Fruit fly (Drosophila melanogaster) whole organism, prepupa: Measurements from ENCODE around the gene Lam.

ENCODE experiments used
- Blimp-1 ChIP-seq: fragments of 200-800 bp; sonication (Bioruptor generic); optimal IDR thresholded peaks from 3 replicates; lab custom pipeline; 2017; ENCODE audit warnings: missing biosample characterization, missing genetic modification characterization, mild to moderate bottlenecking, moderate library complexity, missing genetic modification reagents
- CG11762 ChIP-seq: fragments of 200-800 bp; sonication (Bioruptor generic); optimal IDR thresholded peaks from 3 replicates; lab custom pipeline; 2016; ENCODE audit warnings: missing biosample characterization, missing genetic modification characterization; ENCODE audit not compliant: insufficient read depth
- CG11902 ChIP-seq: fragments of 200-800 bp; sonication (Bioruptor generic); optimal IDR thresholded peaks from 3 replicates; lab custom pipeline; 2016; ENCODE audit warnings: missing biosample characterization, missing genetic modification characterization
- CG15336 ChIP-seq: fragments of 200-800 bp; sonication (Bioruptor generic); IDR thresholded peaks from 2 replicates; pipeline ENCODE4 v1.3.6; 2022; ENCODE audit warnings: missing biosample characterization, missing genetic modification characterization
- CG1621 ChIP-seq: fragments of 200-800 bp; sonication (Bioruptor generic); optimal IDR thresholded peaks from 3 replicates; lab custom pipeline; 2018; ENCODE audit warnings: missing biosample characterization, mild to moderate bottlenecking, missing genetic modification characterization
- CG16779 ChIP-seq: fragments of 200-800 bp; sonication (Bioruptor generic); optimal IDR thresholded peaks from 3 replicates; lab custom pipeline; 2017; ENCODE audit warnings: missing biosample characterization, mild to moderate bottlenecking, missing genetic modification characterization
- CG3032 ChIP-seq: fragments of 200-800 bp; optimal IDR thresholded peaks from 2 replicates; lab custom pipeline; 2019; ENCODE audit warnings: missing biosample characterization, mild to moderate bottlenecking, missing genetic modification characterization, moderate library complexity
- CG31627 ChIP-seq: fragments of 200-800 bp; sonication (Bioruptor generic); optimal IDR thresholded peaks from 3 replicates; lab custom pipeline; 2016; ENCODE audit warnings: missing biosample characterization, missing genetic modification characterization
- CG32006 ChIP-seq: fragments of 200-800 bp; sonication (Bioruptor generic); optimal IDR thresholded peaks from 3 replicates; lab custom pipeline; 2017; ENCODE audit warnings: missing biosample characterization, mild to moderate bottlenecking, missing genetic modification characterization
- CG34406 ChIP-seq: fragments of 200-800 bp; sonication (Bioruptor generic); optimal IDR thresholded peaks from 3 replicates; lab custom pipeline; 2016; ENCODE audit warnings: missing biosample characterization, missing genetic modification characterization
- CG3919 ChIP-seq: fragments of 200-800 bp; sonication (Bioruptor generic); optimal IDR thresholded peaks from 3 replicates; lab custom pipeline; 2016; ENCODE audit warnings: missing biosample characterization, missing genetic modification characterization
- CG4318 ChIP-seq: fragments of 200-800 bp; sonication (Bioruptor generic); optimal IDR thresholded peaks from 3 replicates; lab custom pipeline; 2017; ENCODE audit warnings: missing biosample characterization, mild to moderate bottlenecking, missing genetic modification characterization
- CG6163 ChIP-seq: fragments of 200-800 bp; sonication (Bioruptor generic); IDR thresholded peaks from 3 replicates; pipeline ENCODE4 v1.3.6; 2022; ENCODE audit warnings: missing biosample characterization, missing genetic modification characterization
- CG6276 ChIP-seq: fragments of 200-800 bp; sonication (Bioruptor generic); optimal IDR thresholded peaks from 2 replicates; lab custom pipeline; 2017; ENCODE audit warnings: missing biosample characterization, mild to moderate bottlenecking, missing genetic modification characterization
- CG6808 ChIP-seq: fragments of 200-800 bp; sonication (Bioruptor generic); optimal IDR thresholded peaks from 3 replicates; lab custom pipeline; 2017; ENCODE audit warnings: missing biosample characterization, missing genetic modification characterization, mild to moderate bottlenecking, moderate library complexity, missing genetic modification reagents
- CG6854 ChIP-seq: fragments of 200-800 bp; sonication (Bioruptor generic); optimal IDR thresholded peaks from 2 replicates; lab custom pipeline; 2017; ENCODE audit warnings: missing biosample characterization, mild to moderate bottlenecking, missing genetic modification characterization
- CG7368 ChIP-seq: fragments of 200-800 bp; sonication (Bioruptor generic); optimal IDR thresholded peaks from 3 replicates; lab custom pipeline; 2016; ENCODE audit warnings: missing biosample characterization, missing genetic modification characterization
- CG8119 ChIP-seq: fragments of 200-800 bp; sonication (Bioruptor generic); IDR thresholded peaks from 3 replicates; pipeline ENCODE4 v1.3.6; 2022; ENCODE audit warnings: missing biosample characterization, missing genetic modification characterization
- CG8319 ChIP-seq: fragments of 200-800 bp; sonication (Bioruptor generic); optimal IDR thresholded peaks from 3 replicates; lab custom pipeline; 2016; ENCODE audit warnings: missing biosample characterization, missing genetic modification characterization
- CG9139 ChIP-seq: fragments of 200-800 bp; sonication (Bioruptor generic); optimal IDR thresholded peaks from 3 replicates; lab custom pipeline; 2017; ENCODE audit warnings: missing biosample characterization, mild to moderate bottlenecking, missing genetic modification characterization
- Eip75B ChIP-seq: fragments of 200-800 bp; sonication (Bioruptor generic); optimal IDR thresholded peaks from 3 replicates; lab custom pipeline; 2016; ENCODE audit warnings: missing biosample characterization, missing genetic modification characterization
- Eip78C ChIP-seq: fragments of 200-800 bp; sonication (Bioruptor generic); peaks from one replicate; lab custom pipeline; 2016; ENCODE audit warnings: missing biosample characterization, missing genetic modification characterization
- Eip93F ChIP-seq: fragments of 200-800 bp; sonication (Bioruptor generic); optimal IDR thresholded peaks from 2 replicates; lab custom pipeline; 2016; ENCODE audit warnings: missing biosample characterization, mild to moderate bottlenecking, missing genetic modification characterization
- Ets21C ChIP-seq: fragments of 200-800 bp; sonication (Bioruptor generic); optimal IDR thresholded peaks from 3 replicates; lab custom pipeline; 2016; ENCODE audit warnings: missing biosample characterization, missing genetic modification characterization
- Ets96B ChIP-seq: fragments of 200-800 bp; optimal IDR thresholded peaks from 2 replicates; lab custom pipeline; 2019; ENCODE audit warnings: missing biosample characterization, mild to moderate bottlenecking, missing genetic modification characterization, moderate library complexity
- Gug ChIP-seq: fragments of 200-800 bp; sonication (Bioruptor generic); IDR thresholded peaks from 2 replicates; pipeline ENCODE4 v1.3.6; 2022; ENCODE audit warnings: missing biosample characterization, missing genetic modification characterization
- Hr38 ChIP-seq: sonication (Bioruptor generic); optimal IDR thresholded peaks from 2 replicates; lab custom pipeline; 2016; ENCODE audit warnings: missing biosample characterization, missing genetic modification characterization
- Hr39 ChIP-seq: fragments of 200-800 bp; sonication (Bioruptor generic); optimal IDR thresholded peaks from 2 replicates; lab custom pipeline; 2016; ENCODE audit warnings: missing biosample characterization, missing genetic modification characterization
- Lpt ChIP-seq: fragments of 200-800 bp; sonication (Bioruptor generic); optimal IDR thresholded peaks from 3 replicates; lab custom pipeline; 2016; ENCODE audit warnings: missing biosample characterization, missing genetic modification characterization
- Met ChIP-seq: fragments of 200-800 bp; sonication (Bioruptor generic); optimal IDR thresholded peaks from 3 replicates; lab custom pipeline; 2016; ENCODE audit warnings: missing biosample characterization, missing genetic modification characterization
- OdsH ChIP-seq: fragments of 200-800 bp; sonication (Bioruptor generic); optimal IDR thresholded peaks from 3 replicates; lab custom pipeline; 2016; ENCODE audit warnings: missing biosample characterization, missing genetic modification characterization
- Smox ChIP-seq: fragments of 200-800 bp; sonication (Bioruptor generic); optimal IDR thresholded peaks from 3 replicates; lab custom pipeline; 2016; ENCODE audit warnings: missing biosample characterization, missing genetic modification characterization
- Sox102F ChIP-seq: fragments of 200-800 bp; sonication (Bioruptor generic); optimal IDR thresholded peaks from 2 replicates; lab custom pipeline; 2016; ENCODE audit warnings: missing biosample characterization, mild to moderate bottlenecking, missing genetic modification characterization
- Sox14 ChIP-seq: fragments of 200-800 bp; sonication (Bioruptor generic); optimal IDR thresholded peaks from 3 replicates; lab custom pipeline; 2016; ENCODE audit warnings: missing biosample characterization, missing genetic modification characterization
- Sox15 ChIP-seq: fragments of 200-800 bp; sonication (Bioruptor generic); optimal IDR thresholded peaks from 3 replicates; lab custom pipeline; 2016; ENCODE audit warnings: missing biosample characterization, missing genetic modification characterization
- acj6 ChIP-seq: fragments of 200-800 bp; sonication (Bioruptor generic); optimal IDR thresholded peaks from 3 replicates; lab custom pipeline; 2016; ENCODE audit warnings: missing biosample characterization, missing genetic modification characterization
- cyc ChIP-seq: fragments of 200-800 bp; sonication (Bioruptor generic); optimal IDR thresholded peaks from 3 replicates; lab custom pipeline; 2016; ENCODE audit warnings: missing biosample characterization, missing genetic modification characterization
- dac ChIP-seq: fragments of 200-800 bp; sonication (Bioruptor generic); optimal IDR thresholded peaks from 2 replicates; lab custom pipeline; 2017; ENCODE audit warnings: missing biosample characterization, mild to moderate bottlenecking, missing genetic modification characterization
- eg ChIP-seq: fragments of 200-800 bp; sonication (Bioruptor generic); IDR thresholded peaks from 3 replicates; pipeline ENCODE4 v1.3.6; 2022; ENCODE audit warnings: missing biosample characterization, missing genetic modification characterization
- esn ChIP-seq: fragments of 200-800 bp; sonication (Bioruptor generic); optimal IDR thresholded peaks from 2 replicates; lab custom pipeline; 2016; ENCODE audit warnings: missing biosample characterization, mild to moderate bottlenecking, missing genetic modification characterization, moderate library complexity
- fd59A ChIP-seq: fragments of 200-800 bp; sonication (Bioruptor generic); optimal IDR thresholded peaks from 2 replicates; lab custom pipeline; 2017; ENCODE audit warnings: missing biosample characterization, mild to moderate bottlenecking, missing genetic modification characterization, missing genetic modification reagents
- fd85E ChIP-seq: fragments of 200-800 bp; sonication (Bioruptor generic); optimal IDR thresholded peaks from 3 replicates; lab custom pipeline; 2016; ENCODE audit warnings: missing biosample characterization, missing genetic modification characterization
- net ChIP-seq: fragments of 200-800 bp; sonication (Bioruptor generic); optimal IDR thresholded peaks from 3 replicates; lab custom pipeline; 2016; ENCODE audit warnings: missing biosample characterization, missing genetic modification characterization
- salr ChIP-seq, 2 experiments: fragments of 200-800 bp; sonication (Bioruptor generic); optimal IDR thresholded peaks; 3 replicates each; lab custom pipeline; 2016 to 2018; ENCODE audit warnings: missing biosample characterization in 2 of 2, missing genetic modification characterization in 2 of 2, mild to moderate bottlenecking in 1 of 2
- ss ChIP-seq, 2 experiments: fragments of 200-800 bp; sonication (Bioruptor generic); optimal IDR thresholded peaks; 2 replicates in 1 of 2; 3 replicates in 1 of 2; lab custom pipeline; 2017 to 2018; ENCODE audit warnings: mild to moderate bottlenecking in 2 of 2, missing biosample characterization in 2 of 2, missing genetic modification characterization in 2 of 2, moderate library complexity in 1 of 2
- svp ChIP-seq: fragments of 200-800 bp; sonication (Bioruptor generic); peaks from one replicate; lab custom pipeline; 2016; ENCODE audit warnings: missing biosample characterization, missing genetic modification characterization
- topi ChIP-seq: fragments of 200-800 bp; sonication (Bioruptor generic); optimal IDR thresholded peaks from 3 replicates; lab custom pipeline; 2016; ENCODE audit warnings: missing biosample characterization, missing genetic modification characterization
- vri ChIP-seq: fragments of 200-800 bp; sonication (Bioruptor generic); optimal IDR thresholded peaks from 3 replicates; lab custom pipeline; 2016; ENCODE audit warnings: missing biosample characterization, mild to moderate bottlenecking, missing genetic modification characterization

Gene Lam

dm6 chr2L:5541935-5542685 is at the start of gene Lam, which contains the start of gene Hel25E:
TSS of gene Lam (plus strand) at chr2L:5542480.
TSS of gene Hel25E (minus strand) at chr2L:5542314.
- TF ChIP-seq CG15336 (0 out of 2 replicates have a peak, but pooled peaks have one; percentile 9), CG3032 (tag; lab: Kevin White, UChicago) (peak; percentile 10), Lpt (GFP tag; lab: Kevin White, UChicago) (no peak)

DNA sequence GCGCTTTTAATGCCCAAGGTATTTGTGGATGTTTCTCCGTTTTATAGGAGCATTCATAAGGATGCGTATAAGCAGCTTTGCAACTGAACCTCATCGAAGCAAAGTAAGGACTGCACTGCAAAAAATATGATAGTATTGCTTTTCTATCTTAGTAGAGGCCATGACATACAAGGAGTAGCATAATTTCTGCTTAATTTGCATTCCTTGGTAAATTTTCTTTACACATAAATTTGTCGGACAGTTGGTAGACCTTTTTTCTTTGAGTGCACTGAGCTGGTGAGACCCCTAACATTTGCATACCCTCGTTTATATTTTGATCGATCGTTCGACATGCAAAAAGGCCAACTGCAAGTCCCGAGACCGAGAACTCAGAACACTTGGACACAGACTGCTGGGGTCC is 49.4 kb upstream of the Lam start:
- TF ChIP-seq ss (GFP tag; optimal IDR thresholded peaks at IDR 0.05; lab: Kevin White, UChicago) (peak; percentile 37 to 53), CG11902 (GFP tag; lab: Kevin White, UChicago) (peak; percentile 41), CG4318 (GFP tag; lab: Kevin White, UChicago) (no peak), Gug (GFP tag; lab: Robert Waterston, UW) (no peak), topi (GFP tag; lab: Kevin White, UChicago) (peak; percentile 82), CG8319 (GFP tag; lab: Kevin White, UChicago) (peak; percentile 34), Eip75B (GFP tag; lab: Kevin White, UChicago) (peak; percentile 70), svp (GFP tag; lab: Kevin White, UChicago) (peak; percentile 93), esn (GFP tag; lab: Kevin White, UChicago) (peak; percentile 90), CG1621 (tag; lab: Kevin White, UChicago) (peak; percentile 54), Ets21C (GFP tag; lab: Kevin White, UChicago) (peak; percentile 73), cyc (GFP tag; lab: Kevin White, UChicago) (peak; percentile 84), CG6276 (GFP tag; lab: Kevin White, UChicago) (no peak), Hr38 (GFP tag; lab: Kevin White, UChicago) (no peak), CG15336 (no peak), CG6808 (GFP tag; lab: Kevin White, UChicago) (peak; percentile 21), CG32006 (GFP tag; lab: Kevin White, UChicago) (peak; percentile 29), Ets96B (peak; percentile 65), Eip93F (GFP tag; lab: Kevin White, UChicago) (peak; percentile 75), OdsH (GFP tag; lab: Kevin White, UChicago) (peak; percentile 61), CG34406 (GFP tag; lab: Kevin White, UChicago) (peak; percentile 47), Eip78C (GFP tag; lab: Kevin White, UChicago) (peak; percentile 87), CG31627 (GFP tag; lab: Kevin White, UChicago) (peak; percentile 81), acj6 (GFP tag; lab: Kevin White, UChicago) (peak; percentile 68), Smox (peak; percentile 82), Met (GFP tag; lab: Kevin White, UChicago) (peak; percentile 85), CG11762 (GFP tag; lab: Kevin White, UChicago) (peak; percentile 42), eg (GFP tag; lab: Robert Waterston, UW) (0 out of 3 replicates have a peak, but pooled peaks have one; percentile 26), CG6854 (GFP tag; lab: Kevin White, UChicago) (peak; percentile 47), fd59A (GFP tag; lab: Kevin White, UChicago) (peak; percentile 48), vri (GFP tag; lab: Kevin White, UChicago) (peak; percentile 80), dac (no peak), salr (GFP tag; optimal IDR thresholded peaks at IDR 0.05; lab: Kevin White, UChicago) (peak; percentile 4 to 9), CG9139 (GFP tag; lab: Kevin White, UChicago) (peak; percentile 41), CG6163 (GFP tag; lab: Robert Waterston, UW) (peak; percentile 76; the same call in 2 of the 3 replicates), CG16779 (tag; lab: Kevin White, UChicago) (no peak), CG8119 (GFP tag; lab: Robert Waterston, UW) (no peak), Sox102F (peak; percentile 84), fd85E (GFP tag; lab: Kevin White, UChicago) (no peak), Sox15 (GFP tag; lab: Kevin White, UChicago) (peak; percentile 36), CG3032 (tag; lab: Kevin White, UChicago) (peak; percentile 45), Blimp-1 (GFP tag; lab: Kevin White, UChicago) (peak; percentile 45), CG3919 (GFP tag; lab: Kevin White, UChicago) (peak; percentile 70), net (GFP tag; lab: Kevin White, UChicago) (peak; percentile 48), CG7368 (GFP tag; lab: Kevin White, UChicago) (peak; percentile 33), Sox14 (GFP tag; lab: Kevin White, UChicago) (peak; percentile 64), Hr39 (peak; percentile 86)
